Fruit fly (Drosophila melanogaster) whole organism, wandering third instar larva: ENCODE results near the gene Mesh1.

Source experiments
- Abd-B ChIP-seq: fragments of >200 bp; optimal IDR thresholded peaks from 2 replicates; lab custom pipeline; 2017; ENCODE audit warnings: missing biosample characterization, missing genetic modification characterization
- CG32264 ChIP-seq: fragments of 200-800 bp; sonication (Bioruptor generic); optimal IDR thresholded peaks from 2 replicates; lab custom pipeline; 2016; ENCODE audit warnings: missing biosample characterization, missing genetic modification characterization
- CG9705 ChIP-seq: fragments of 200-800 bp; sonication (Bioruptor generic); optimal IDR thresholded peaks from 2 replicates; lab custom pipeline; 2018; ENCODE audit warnings: missing biosample characterization, mild to moderate bottlenecking, missing genetic modification characterization
- CrebA ChIP-seq: fragments of 200-800 bp; sonication (Bioruptor generic); optimal IDR thresholded peaks from 2 replicates; lab custom pipeline; 2016; ENCODE audit warnings: missing biosample characterization, mild to moderate bottlenecking, missing genetic modification characterization, borderline replicate concordance
- Dfd ChIP-seq: fragments of >200 bp; optimal IDR thresholded peaks from 2 replicates; lab custom pipeline; 2017; ENCODE audit warnings: missing biosample characterization, missing genetic modification characterization
- Dif ChIP-seq: fragments of 200-275, 200-300 bp; sonication (Bioruptor generic); optimal IDR thresholded peaks from 2 replicates; lab custom pipeline; 2018; ENCODE audit warnings: missing biosample characterization, missing genetic modification characterization; ENCODE audit not compliant: partially characterized antibody
- GATAd ChIP-seq: sonication (Bioruptor generic); optimal IDR thresholded peaks from 2 replicates; lab custom pipeline; 2016; ENCODE audit warnings: missing biosample characterization, missing genetic modification characterization
- Hnf4 ChIP-seq: fragments of 200-800 bp; sonication (Bioruptor generic); optimal IDR thresholded peaks from 2 replicates; lab custom pipeline; 2016; ENCODE audit warnings: missing biosample characterization, mild to moderate bottlenecking, missing genetic modification characterization
- Hr78 ChIP-seq: fragments of >200 bp; optimal IDR thresholded peaks from 2 replicates; lab custom pipeline; 2017; ENCODE audit warnings: missing biosample characterization, missing genetic modification characterization
- Hr83 ChIP-seq: fragments of 200-300 bp; sonication (Bioruptor generic); optimal IDR thresholded peaks from 2 replicates; lab custom pipeline; 2016; ENCODE audit warnings: missing biosample characterization, mild to moderate bottlenecking, missing genetic modification characterization, moderate library complexity; ENCODE audit not compliant: poor library complexity, severe bottlenecking
- Jra ChIP-seq: sonication (Bioruptor generic); optimal IDR thresholded peaks from 2 replicates; lab custom pipeline; 2016; ENCODE audit warnings: missing biosample characterization, missing genetic modification characterization
- Mio ChIP-seq: sonication (Bioruptor generic); optimal IDR thresholded peaks from 2 replicates; lab custom pipeline; 2016; ENCODE audit warnings: missing biosample characterization, missing genetic modification characterization
- Myc ChIP-seq: fragments of >200 bp; optimal IDR thresholded peaks from 2 replicates; lab custom pipeline; 2017
- N ChIP-seq: fragments of >200 bp; optimal IDR thresholded peaks from 2 replicates; lab custom pipeline; 2018; ENCODE audit warnings: missing biosample characterization, missing external identifiers, missing genetic modification characterization
- OdsH ChIP-seq: fragments of 200-800 bp; sonication (Bioruptor generic); optimal IDR thresholded peaks from 2 replicates; lab custom pipeline; 2016; ENCODE audit warnings: missing biosample characterization, mild to moderate bottlenecking, missing genetic modification characterization
- Rel ChIP-seq, 2 experiments: fragments of 200-800 bp; sonication (Bioruptor generic) in 1 of 2; optimal IDR thresholded peaks; 2 replicates in 1 of 2; 3 replicates in 1 of 2; lab custom pipeline; 2016 to 2019; ENCODE audit warnings: mild to moderate bottlenecking in 2 of 2, missing biosample characterization in 2 of 2, missing genetic modification characterization in 2 of 2, moderate library complexity in 1 of 2
- Sp1 ChIP-seq: fragments of 200-800 bp; sonication (Bioruptor generic); optimal IDR thresholded peaks from 3 replicates; lab custom pipeline; 2019; ENCODE audit warnings: missing biosample characterization, mild to moderate bottlenecking, missing genetic modification characterization, moderate library complexity
- brk ChIP-seq: fragments of 200-800 bp; sonication (Bioruptor generic); optimal IDR thresholded peaks from 2 replicates; lab custom pipeline; 2016; ENCODE audit warnings: missing biosample characterization, mild to moderate bottlenecking, missing genetic modification characterization
- dl ChIP-seq, 2 experiments: fragments of 175-275, 200-275 bp in 1 of 2; fragments of 200-275 bp in 1 of 2; sonication (Bioruptor generic); optimal IDR thresholded peaks; lab custom pipeline; 2018; ENCODE audit warnings: mild to moderate bottlenecking in 2 of 2, missing biosample characterization in 2 of 2, missing genetic modification characterization in 2 of 2, moderate library complexity in 2 of 2; ENCODE audit not compliant: partially characterized antibody in 2 of 2, insufficient read depth in 1 of 2
- dmrt93B ChIP-seq: fragments of 200-800 bp; sonication (Bioruptor generic); optimal IDR thresholded peaks from 2 replicates; lab custom pipeline; 2018; ENCODE audit warnings: missing biosample characterization, mild to moderate bottlenecking, missing genetic modification characterization
- dsf ChIP-seq: sonication (Bioruptor generic); optimal IDR thresholded peaks from 2 replicates; lab custom pipeline; 2016; ENCODE audit warnings: missing biosample characterization, missing genetic modification characterization, borderline replicate concordance
- ey ChIP-seq: fragments of 200-800 bp; sonication (Bioruptor generic); optimal IDR thresholded peaks from 2 replicates; lab custom pipeline; 2016; ENCODE audit warnings: missing biosample characterization, missing genetic modification characterization
- foxo ChIP-seq, 2 experiments: fragments of 200-800 bp; sonication (Bioruptor generic); optimal IDR thresholded peaks; 2 replicates in 1 of 2; 3 replicates in 1 of 2; lab custom pipeline; 2016 to 2017; ENCODE audit warnings: missing biosample characterization in 2 of 2, missing genetic modification characterization in 2 of 2
- fru ChIP-seq: fragments of 200-800 bp; sonication (Bioruptor generic); optimal IDR thresholded peaks from 3 replicates; lab custom pipeline; 2016; ENCODE audit warnings: missing biosample characterization, mild to moderate bottlenecking, missing genetic modification characterization
- h ChIP-seq: fragments of 200-800 bp; sonication (Bioruptor generic); optimal IDR thresholded peaks from 3 replicates; lab custom pipeline; 2016; ENCODE audit warnings: missing biosample characterization, mild to moderate bottlenecking, missing genetic modification characterization
- jim ChIP-seq: fragments of 175-275, 200-325 bp; sonication (Bioruptor generic); optimal IDR thresholded peaks from 2 replicates; lab custom pipeline; 2016; ENCODE audit warnings: missing biosample characterization, mild to moderate bottlenecking, missing genetic modification characterization
- lola ChIP-seq: fragments of >200 bp; optimal IDR thresholded peaks from 2 replicates; lab custom pipeline; 2017; ENCODE audit warnings: missing biosample characterization, missing genetic modification characterization
- pan ChIP-seq: fragments of >200 bp; optimal IDR thresholded peaks from 2 replicates; lab custom pipeline; 2017
- psq ChIP-seq: fragments of 200-800 bp; sonication (Bioruptor generic); optimal IDR thresholded peaks from 3 replicates; lab custom pipeline; 2017; ENCODE audit warnings: missing biosample characterization, mild to moderate bottlenecking, missing genetic modification characterization, moderate library complexity
- rgr ChIP-seq: fragments of 200-800 bp; sonication (Bioruptor generic); optimal IDR thresholded peaks from 3 replicates; lab custom pipeline; 2016; ENCODE audit warnings: missing biosample characterization, mild to moderate bottlenecking, missing genetic modification characterization
- sage ChIP-seq: fragments of 200-800 bp; sonication (Bioruptor generic); optimal IDR thresholded peaks from 2 replicates; lab custom pipeline; 2016; ENCODE audit warnings: missing biosample characterization, mild to moderate bottlenecking, missing genetic modification characterization
- tai ChIP-seq: sonication (Bioruptor generic); optimal IDR thresholded peaks from 2 replicates; lab custom pipeline; 2016; ENCODE audit warnings: missing biosample characterization, missing genetic modification characterization
- usp ChIP-seq: fragments of >200 bp; optimal IDR thresholded peaks from 2 replicates; lab custom pipeline; 2017; ENCODE audit warnings: missing biosample characterization, missing genetic modification characterization
- woc ChIP-seq: sonication (Bioruptor generic); optimal IDR thresholded peaks from 2 replicates; lab custom pipeline; 2016; ENCODE audit warnings: missing biosample characterization, mild to moderate bottlenecking, missing genetic modification characterization

The Mesh1 gene

DNA sequence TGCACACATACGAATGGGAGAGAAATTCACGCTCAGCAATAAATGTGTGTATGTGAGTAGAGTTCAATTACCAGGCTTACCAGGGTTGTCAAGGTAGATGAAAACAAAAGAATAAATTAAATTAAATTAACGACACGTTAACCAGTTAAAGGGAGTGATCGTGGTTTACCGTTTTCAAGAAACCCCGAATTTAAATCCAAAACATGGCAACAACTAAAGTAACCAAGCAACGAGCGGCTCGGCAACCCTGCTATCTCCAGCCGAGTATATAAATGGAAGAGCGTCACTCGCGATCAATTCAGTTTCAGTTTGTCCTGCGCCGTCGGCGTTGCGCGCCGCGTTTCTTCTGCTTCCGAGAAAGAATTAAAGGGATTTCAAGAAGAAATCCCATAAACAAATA lies 11.9 kb upstream of the Mesh1 start (continued):
- TF ChIP-seq N (GFP tag; lab: Kevin White, UChicago), result peak; percentile 45
- peak; percentile 100 for TF ChIP-seq fru (GFP tag; lab: Kevin White, UChicago)
- peak; percentile 100 for TF ChIP-seq rgr (GFP tag; lab: Kevin White, UChicago)
- peak; percentile 99 for TF ChIP-seq woc (GFP tag; lab: Kevin White, UChicago)
- TF ChIP-seq dl (GFP tag; optimal IDR thresholded peaks at IDR 0.05; lab: Kevin White, UChicago; ENCODE audit: insufficient read depth in 1 of 2, partially characterized antibody in 2 of 2), result no peak
- peak; percentile 100 for TF ChIP-seq Rel (GFP tag; optimal IDR thresholded peaks at IDR 0.05; lab: Kevin White, UChicago)
- TF ChIP-seq Rel (tag; optimal IDR thresholded peaks at IDR 0.05; lab: Kevin White, UChicago), result peak; percentile 98
- peak; percentile 99 for TF ChIP-seq dmrt93B (GFP tag; lab: Kevin White, UChicago)
- no peak for TF ChIP-seq tai (GFP tag; lab: Kevin White, UChicago)
- TF ChIP-seq h (GFP tag; lab: Kevin White, UChicago), result peak; percentile 100
- TF ChIP-seq brk, result peak; percentile 98
- no peak for TF ChIP-seq pan (lab: Kevin White, UChicago)
- TF ChIP-seq dsf (GFP tag; lab: Kevin White, UChicago), result peak; percentile 97
- peak; percentile 97 for TF ChIP-seq Mio (GFP tag; lab: Kevin White, UChicago)

DNA sequence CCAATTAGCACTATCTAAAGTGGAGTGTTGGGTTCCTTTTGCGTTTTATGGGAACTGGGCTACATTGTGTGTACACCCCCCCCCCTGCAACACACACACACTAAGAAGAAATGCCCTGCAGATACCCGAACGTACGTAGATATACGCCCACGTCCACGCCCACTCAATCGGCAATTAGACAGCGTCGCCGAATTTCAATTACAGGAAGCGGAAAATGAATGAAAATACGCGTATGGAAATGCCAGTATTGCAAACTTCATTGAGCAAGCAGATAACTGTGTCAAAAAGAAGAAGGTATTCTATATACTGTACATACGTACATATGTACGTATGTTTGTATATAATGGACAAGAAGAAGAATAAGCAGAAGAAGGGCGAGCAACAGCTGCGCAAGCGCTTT lies 11.1 kb upstream of the Mesh1 start:
- no peak for TF ChIP-seq Hnf4
- TF ChIP-seq Abd-B (GFP tag; lab: Kevin White, UChicago), result no peak
- no peak for TF ChIP-seq sage (GFP tag; lab: Kevin White, UChicago)
- no peak for TF ChIP-seq Dfd
- TF ChIP-seq lola (GFP tag; lab: Kevin White, UChicago), result no peak
- TF ChIP-seq Sp1, result no peak
- no peak for TF ChIP-seq dmrt93B (GFP tag; lab: Kevin White, UChicago)
- TF ChIP-seq dl (GFP tag; optimal IDR thresholded peaks at IDR 0.05; lab: Kevin White, UChicago; ENCODE audit: insufficient read depth in 1 of 2, partially characterized antibody in 2 of 2), result no peak
- TF ChIP-seq GATAd (GFP tag; lab: Kevin White, UChicago), result no peak
- TF ChIP-seq Jra, result no peak
- TF ChIP-seq N (GFP tag; lab: Kevin White, UChicago), result no peak
- TF ChIP-seq fru (GFP tag; lab: Kevin White, UChicago), result no peak
- no peak for TF ChIP-seq CG9705 (GFP tag; lab: Kevin White, UChicago)
- no peak for TF ChIP-seq OdsH (GFP tag; lab: Kevin White, UChicago)
- TF ChIP-seq Myc (lab: Kevin White, UChicago), result no peak
- no peak for TF ChIP-seq brk
- no peak for TF ChIP-seq Mio (GFP tag; lab: Kevin White, UChicago)
- no peak for TF ChIP-seq Hr78 (GFP tag; lab: Kevin White, UChicago)
- no peak for TF ChIP-seq Dif

DNA sequence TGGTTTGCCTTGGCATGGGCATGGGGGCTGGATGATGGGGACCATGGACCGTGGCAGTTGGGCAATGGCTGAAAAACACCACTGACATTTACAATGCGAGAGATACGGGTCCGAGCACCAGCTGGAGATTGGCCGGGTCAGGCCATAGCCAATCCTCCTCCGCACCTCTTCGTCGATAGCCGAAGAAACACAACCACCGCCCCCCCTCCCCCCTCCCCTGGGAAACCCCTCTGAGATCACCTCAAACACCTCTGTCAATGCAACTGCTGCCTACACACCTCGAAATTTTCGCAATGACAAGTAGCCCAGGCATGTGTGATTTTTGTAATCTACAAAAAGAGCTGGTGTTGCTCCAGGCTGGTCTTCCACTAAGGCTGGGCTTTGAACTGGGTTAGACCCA lies 10.2 kb upstream of the Mesh1 start:
- TF ChIP-seq Dfd (peak; percentile 89), usp (GFP tag; lab: Kevin White, UChicago) (no peak)

DNA sequence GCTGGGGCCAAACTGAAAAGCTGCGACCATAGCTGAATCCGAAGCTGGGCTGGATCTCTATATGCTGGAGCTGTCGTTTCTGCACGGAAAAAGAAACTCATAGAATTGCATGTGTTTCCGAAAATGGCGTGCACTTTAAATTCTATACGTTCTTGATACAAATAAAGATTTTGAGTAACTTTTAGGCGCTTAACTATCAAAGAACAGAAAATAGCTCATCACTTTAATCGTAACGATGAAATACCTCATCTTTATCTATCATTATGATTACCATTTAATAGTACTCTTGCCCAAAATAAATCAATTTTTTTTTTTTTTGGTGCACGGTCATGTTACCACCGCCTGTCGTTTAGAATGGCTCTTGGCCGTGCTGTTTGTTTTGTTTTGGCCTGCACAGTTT lies 9.4 kb upstream of the Mesh1 start:
- TF ChIP-seq Sp1 (no peak), CG32264 (GFP tag; lab: Kevin White, UChicago) (no peak), Hr83 (no peak), GATAd (GFP tag; lab: Kevin White, UChicago) (no peak), Abd-B (GFP tag; lab: Kevin White, UChicago) (no peak), rgr (GFP tag; lab: Kevin White, UChicago) (no peak), usp (GFP tag; lab: Kevin White, UChicago) (no peak), psq (GFP tag; lab: Kevin White, UChicago) (no peak), Rel (GFP tag; optimal IDR thresholded peaks at IDR 0.05; lab: Kevin White, UChicago) (no peak), Rel (tag; optimal IDR thresholded peaks at IDR 0.05; lab: Kevin White, UChicago) (no peak), brk (no peak), jim (GFP tag; lab: Kevin White, UChicago) (no peak), Myc (lab: Kevin White, UChicago) (no peak), fru (GFP tag; lab: Kevin White, UChicago) (no peak), foxo (GFP tag; optimal IDR thresholded peaks at IDR 0.05; lab: Kevin White, UChicago) (no peak), OdsH (GFP tag; lab: Kevin White, UChicago) (no peak), ey (GFP tag; lab: Kevin White, UChicago) (no peak), CrebA (GFP tag; lab: Kevin White, UChicago) (no peak), dmrt93B (GFP tag; lab: Kevin White, UChicago) (no peak), lola (GFP tag; lab: Kevin White, UChicago) (no peak)
